Worm (Caenorhabditis elegans) whole organism, young adult: Measurements from ENCODE around the gene M199.8.
A peak's percentile ranks its signal among the peaks of the same experiment; 100 is the strongest.

ENCODE experiments used
- B0261.1 ChIP-seq: sonication (generic microtip); optimal IDR thresholded peaks from 2 replicates; lab custom pipeline; 2016; ENCODE audit warnings: mild to moderate bottlenecking, missing genetic modification characterization, moderate library complexity, missing compliant biosample characterization
- B0336.3 ChIP-seq: fragments of 200-800 bp; sonication (Bioruptor generic); IDR thresholded peaks from 2 replicates; pipeline ENCODE4 v1.3.6; 2022; ENCODE audit warnings: missing genetic modification characterization, missing compliant biosample characterization
- D2030.7 ChIP-seq: fragments of 200-800 bp; sonication (Bioruptor generic); IDR thresholded peaks from 2 replicates; pipeline ENCODE4 v1.3.6; 2022; ENCODE audit warnings: missing genetic modification reagents, missing genetic modification characterization, missing compliant biosample characterization
- F10E7.11 ChIP-seq: sonication (generic microtip); optimal IDR thresholded peaks from 2 replicates; lab custom pipeline; 2017; ENCODE audit warnings: mild to moderate bottlenecking, missing genetic modification characterization, moderate library complexity, missing compliant biosample characterization
- F49E8.2 ChIP-seq: sonication (generic microtip); optimal IDR thresholded peaks from 3 replicates; lab custom pipeline; 2017; ENCODE audit warnings: missing genetic modification characterization, mild to moderate bottlenecking, missing compliant biosample characterization, antibody characterized with exemption, moderate library complexity; ENCODE audit not compliant: insufficient read depth
- K11D2.4 ChIP-seq: fragments of 200-800 bp; sonication (Bioruptor generic); IDR thresholded peaks from 2 replicates; pipeline ENCODE4 v1.3.6; 2022; ENCODE audit warnings: missing genetic modification reagents, missing genetic modification characterization, missing compliant biosample characterization
- T07F8.4 ChIP-seq: sonication (generic microtip); optimal IDR thresholded peaks from 2 replicates; lab custom pipeline; 2016; ENCODE audit warnings: mild to moderate bottlenecking, missing genetic modification characterization, moderate library complexity, missing compliant biosample characterization
- Y56A3A.18 ChIP-seq: fragments of 200-800 bp; sonication (Bioruptor generic); IDR thresholded peaks from 2 replicates; pipeline ENCODE4 v1.3.6; 2022; ENCODE audit warnings: missing genetic modification reagents, missing genetic modification characterization, missing compliant biosample characterization
- Y79H2A.3 ChIP-seq: fragments of 200-800 bp; sonication (Bioruptor generic); conservative IDR thresholded peaks from 2 replicates; pipeline ENCODE4 v1.3.6; 2022; ENCODE audit warnings: missing genetic modification reagents, missing genetic modification characterization, missing compliant biosample characterization
- ZK185.1 ChIP-seq: sonication (generic microtip); optimal IDR thresholded peaks from 2 replicates; lab custom pipeline; 2016; ENCODE audit warnings: mild to moderate bottlenecking, missing genetic modification characterization, missing compliant biosample characterization; ENCODE audit not compliant: poor library complexity, severe bottlenecking
- aptf-3 ChIP-seq: fragments of 200-800 bp; sonication (Bioruptor generic); IDR thresholded peaks from 2 replicates; pipeline ENCODE4 v1.3.6; 2022; ENCODE audit warnings: missing genetic modification characterization, missing compliant biosample characterization
- attf-6 ChIP-seq: fragments of 200-800 bp; sonication (Bioruptor generic); IDR thresholded peaks from 2 replicates; pipeline ENCODE4 v1.3.6; 2022; ENCODE audit warnings: missing genetic modification reagents, missing genetic modification characterization, missing compliant biosample characterization
- ccch-3 ChIP-seq: fragments of 200-800 bp; sonication (Bioruptor generic); optimal IDR thresholded peaks from 2 replicates; lab custom pipeline; 2018; ENCODE audit warnings: mild to moderate bottlenecking, missing genetic modification characterization, missing compliant biosample characterization
- cebp-1 ChIP-seq, 2 experiments: fragments of 200-800 bp in 1 of 2; sonication (Bioruptor generic) in 1 of 2; sonication (generic microtip) in 1 of 2; IDR thresholded peaks in 1 of 2; optimal IDR thresholded peaks in 1 of 2; 2 replicates each; pipeline versions ENCODE4 v1.3.6 to Lab custom; 2017 to 2022; ENCODE audit warnings: missing compliant biosample characterization in 2 of 2, missing genetic modification characterization in 2 of 2, mild to moderate bottlenecking in 1 of 2, missing genetic modification reagents in 1 of 2, moderate library complexity in 1 of 2
- ceh-100 ChIP-seq: fragments of 200-800 bp; sonication (Bioruptor generic); IDR thresholded peaks from 2 replicates; pipeline ENCODE4 v1.3.6; 2022; ENCODE audit warnings: missing genetic modification reagents, missing genetic modification characterization, missing compliant biosample characterization
- dox-1 ChIP-seq: fragments of 200-800 bp; sonication (Bioruptor generic); IDR thresholded peaks from 2 replicates; pipeline ENCODE4 v1.3.6; 2022; ENCODE audit warnings: missing genetic modification reagents, missing genetic modification characterization, missing compliant biosample characterization
- egrh-3 ChIP-seq: fragments of 200-800 bp; sonication (Bioruptor generic); IDR thresholded peaks from 2 replicates; pipeline ENCODE4 v1.3.6; 2022; ENCODE audit warnings: missing genetic modification reagents, missing genetic modification characterization, missing compliant biosample characterization
- hmg-20 ChIP-seq: fragments of 200-800 bp; sonication (Bioruptor generic); IDR thresholded peaks from 2 replicates; pipeline ENCODE4 v1.3.6; 2022; ENCODE audit warnings: missing genetic modification reagents, missing genetic modification characterization, missing compliant biosample characterization
- hsf-1 ChIP-seq: fragments of 200-800 bp; sonication (Bioruptor generic); IDR thresholded peaks from 2 replicates; pipeline ENCODE4 v1.3.6; 2022; ENCODE audit warnings: missing genetic modification reagents, missing genetic modification characterization, missing compliant biosample characterization
- lir-1 ChIP-seq: fragments of 200-800 bp; sonication (Bioruptor generic); conservative IDR thresholded peaks from 2 replicates; pipeline ENCODE4 v1.3.6; 2022; ENCODE audit warnings: missing genetic modification reagents, missing genetic modification characterization, missing compliant biosample characterization
- mel-28 ChIP-seq: sonication (generic microtip); optimal IDR thresholded peaks from 2 replicates; lab custom pipeline; 2016; ENCODE audit warnings: borderline replicate concordance, mild to moderate bottlenecking, missing genetic modification characterization, missing compliant biosample characterization
- nfya-2 ChIP-seq: fragments of 200-800 bp; sonication (Bioruptor generic); IDR thresholded peaks from 2 replicates; pipeline ENCODE4 v1.3.6; 2022; ENCODE audit warnings: missing genetic modification reagents, missing genetic modification characterization, missing compliant biosample characterization
- nfyb-1 ChIP-seq: fragments of 200-800 bp; sonication (Bioruptor generic); IDR thresholded peaks from 2 replicates; pipeline ENCODE4 v1.3.6; 2022; ENCODE audit warnings: missing genetic modification reagents, missing genetic modification characterization, missing compliant biosample characterization
- nhr-179 ChIP-seq: sonication (generic microtip); optimal IDR thresholded peaks from 2 replicates; lab custom pipeline; 2016; ENCODE audit warnings: mild to moderate bottlenecking, missing genetic modification characterization, missing compliant biosample characterization
- nhr-80 ChIP-seq: sonication (generic microtip); optimal IDR thresholded peaks from 2 replicates; lab custom pipeline; 2016; ENCODE audit warnings: missing genetic modification characterization, missing compliant biosample characterization
- nhr-90 ChIP-seq: sonication (generic microtip); optimal IDR thresholded peaks from 2 replicates; lab custom pipeline; 2016; ENCODE audit warnings: missing genotype, mild to moderate bottlenecking, missing genetic modification characterization, missing compliant biosample characterization
- pbrm-1 ChIP-seq: fragments of 200-800 bp; sonication (Bioruptor generic); IDR thresholded peaks from 2 replicates; pipeline ENCODE4 v1.3.6; 2022; ENCODE audit warnings: missing genetic modification reagents, missing genetic modification characterization, missing compliant biosample characterization
- rcor-1 ChIP-seq: fragments of 200-800 bp; sonication (Bioruptor generic); IDR thresholded peaks from 2 replicates; pipeline ENCODE4 v1.3.6; 2022; ENCODE audit warnings: missing genetic modification reagents, missing genetic modification characterization, missing compliant biosample characterization
- rpc-1 ChIP-seq, 2 experiments: fragments of 150-350 bp in 1 of 2; sonication (generic microtip) in 1 of 2; optimal IDR thresholded peaks; 2 replicates each; lab custom pipeline; 2014 to 2018; ENCODE audit warnings: missing biosample characterization in 1 of 2, missing genetic modification characterization in 1 of 2, missing genetic modification reagents in 1 of 2, missing genotype in 1 of 2
- sdz-38 ChIP-seq: sonication (generic microtip); optimal IDR thresholded peaks from 2 replicates; lab custom pipeline; 2016; ENCODE audit warnings: missing genotype, missing genetic modification characterization, missing compliant biosample characterization
- snpc-1.1 ChIP-seq: sonication (generic microtip); optimal IDR thresholded peaks from 2 replicates; lab custom pipeline; 2017; ENCODE audit warnings: missing genetic modification characterization, mild to moderate bottlenecking, missing compliant biosample characterization, antibody characterized with exemption, moderate library complexity, missing genotype, missing genetic modification reagents; ENCODE audit not compliant: insufficient read depth
- snpc-1.3 ChIP-seq: sonication (generic microtip); optimal IDR thresholded peaks from 2 replicates; lab custom pipeline; 2017; ENCODE audit warnings: missing genetic modification characterization, mild to moderate bottlenecking, missing compliant biosample characterization, antibody characterized with exemption, moderate library complexity, missing genotype, missing genetic modification reagents; ENCODE audit not compliant: insufficient read depth
- snpc-4 ChIP-seq, 5 experiments: fragments of 150-350 bp in 1 of 5; sonication (generic microtip) in 4 of 5; optimal IDR thresholded peaks; 2 replicates each; lab custom pipeline; 2014 to 2018; ENCODE audit warnings: missing genetic modification characterization in 5 of 5, missing biosample characterization in 3 of 5, antibody characterized with exemption in 2 of 5, mild to moderate bottlenecking in 2 of 5, missing compliant biosample characterization in 2 of 5, missing genotype in 2 of 5, moderate library complexity in 2 of 5, missing genetic modification reagents in 1 of 5
- tbp1 ChIP-seq: fragments of 200-800 bp; sonication (Bioruptor generic); optimal IDR thresholded peaks from 2 replicates; lab custom pipeline; 2018; ENCODE audit warnings: mild to moderate bottlenecking, missing genetic modification characterization, missing compliant biosample characterization
- zfh-2 ChIP-seq: fragments of 200-800 bp; sonication (Bioruptor generic); conservative IDR thresholded peaks from 2 replicates; pipeline ENCODE4 v1.3.6; 2022; ENCODE audit warnings: missing genetic modification reagents, missing genetic modification characterization, missing compliant biosample characterization
- ztf-6 ChIP-seq: fragments of 200-800 bp; sonication (Bioruptor generic); IDR thresholded peaks from 2 replicates; pipeline ENCODE4 v1.3.6; 2022; ENCODE audit warnings: missing genetic modification reagents, missing genetic modification characterization, missing compliant biosample characterization

M199.8 gene

ce11 chrIV:15168442-15168841, 34.6 kb upstream of the M199.8 start:
- TF ChIP-seq zfh-2 (GFP tag; lab: Robert Waterston, UW) (no peak), attf-6 (GFP tag; lab: Robert Waterston, UW) (peak; percentile 98), tbp1 (peak; percentile 42), cebp-1 (GFP tag; IDR thresholded peaks at IDR 0.05; lab: Robert Waterston, UW) (no peak), cebp-1 (tag; optimal IDR thresholded peaks at IDR 0.05; lab: Kevin White, UChicago) (no peak), snpc-1.3 (tag; lab: Kevin White, UChicago) (peak; percentile 37), ceh-100 (GFP tag; lab: Robert Waterston, UW) (no peak), snpc-4 (GFP tag; optimal IDR thresholded peaks at IDR 0.05; lab: Kevin White, UChicago) (peak; percentile 89), snpc-4 (tag; optimal IDR thresholded peaks at IDR 0.05; lab: Kevin White, UChicago) (peak; percentile 83 to 95 (median 92)), D2030.7 (GFP tag; lab: Robert Waterston, UW) (peak; percentile 35; the same call in 1 of the 2 replicates), snpc-1.1 (tag; lab: Kevin White, UChicago) (peak; percentile 85)

ce11 chrIV:15166678-15167077, 32.9 kb upstream of the M199.8 start:
- TF ChIP-seq hsf-1 (GFP tag; lab: Robert Waterston, UW) (peak; percentile 96), dox-1 (GFP tag; lab: Robert Waterston, UW) (peak; percentile 73; the same call in 1 of the 2 replicates), attf-6 (GFP tag; lab: Robert Waterston, UW) (peak; percentile 45; the same call in 1 of the 2 replicates)

ce11 chrIV:15165602-15166001, 31.8 kb upstream of the M199.8 start:
- TF ChIP-seq sdz-38 (tag; lab: Kevin White, UChicago) (no peak), hmg-20 (GFP tag; lab: Robert Waterston, UW) (no peak), snpc-4 (GFP tag; optimal IDR thresholded peaks at IDR 0.05; lab: Kevin White, UChicago) (no peak), snpc-4 (tag; optimal IDR thresholded peaks at IDR 0.05; lab: Kevin White, UChicago) (peak in 1 of 4 experiments; percentile 45), attf-6 (GFP tag; lab: Robert Waterston, UW) (peak; percentile 76; the same call in 1 of the 2 replicates), F10E7.11 (tag; lab: Kevin White, UChicago) (no peak), ztf-6 (GFP tag; lab: Robert Waterston, UW) (no peak), B0336.3 (GFP tag; lab: Robert Waterston, UW) (no peak), rpc-1 (optimal IDR thresholded peaks at IDR 0.05; lab: Kevin White, UChicago) (no peak), rpc-1 (tag; optimal IDR thresholded peaks at IDR 0.05; lab: Kevin White, UChicago) (no peak), Y56A3A.18 (GFP tag; lab: Robert Waterston, UW) (no peak)

- no peak for TF ChIP-seq F10E7.11 (tag; lab: Kevin White, UChicago)
- TF ChIP-seq Y79H2A.3 (GFP tag; lab: Robert Waterston, UW) = no peak
- TF ChIP-seq ccch-3 (GFP tag; lab: Kevin White, UChicago) = no peak
- no peak for TF ChIP-seq nfya-2 (GFP tag; lab: Robert Waterston, UW)
These were observed 13.3 kb upstream of the M199.8 start, which contains the start of gene str-78 for ce11 chrIV:15147104-15147503. Gene str-78 (minus strand): TSS chrIV:15147204.

ce11 chrIV:15140832-15141231, 7.0 kb upstream of the M199.8 start, which contains the start of gene srg-51:
Gene srg-51 (minus strand): TSS chrIV:15140932.
- no peak for TF ChIP-seq egrh-3 (GFP tag; lab: Robert Waterston, UW)
- TF ChIP-seq nfyb-1 (GFP tag; lab: Robert Waterston, UW) = no peak
- TF ChIP-seq nhr-90 (tag; lab: Kevin White, UChicago) = no peak
- no peak for TF ChIP-seq lir-1 (GFP tag; lab: Robert Waterston, UW)

ce11 chrIV:15131697-15132096, 2.1 kb downstream of the M199.8 start, which contains the start of gene col-135:
Gene col-135 (minus strand): TSS chrIV:15131797.
- no peak for TF ChIP-seq aptf-3 (GFP tag; lab: Robert Waterston, UW)
- TF ChIP-seq ZK185.1 (tag; lab: Kevin White, UChicago) = no peak
- TF ChIP-seq sdz-38 (tag; lab: Kevin White, UChicago) = no peak
- TF ChIP-seq T07F8.4 (tag; lab: Kevin White, UChicago) = no peak
- TF ChIP-seq K11D2.4 = no peak
- TF ChIP-seq rcor-1 (GFP tag; lab: Robert Waterston, UW) = no peak
- TF ChIP-seq F49E8.2 (tag; lab: Kevin White, UChicago) = no peak
- no peak for TF ChIP-seq pbrm-1 (GFP tag; lab: Robert Waterston, UW)
- TF ChIP-seq nhr-179 (tag; lab: Kevin White, UChicago) = no peak
- TF ChIP-seq B0261.1 = no peak
- no peak for TF ChIP-seq nhr-80
- TF ChIP-seq mel-28 (tag; lab: Kevin White, UChicago) = no peak
- TF ChIP-seq D2030.7 (GFP tag; lab: Robert Waterston, UW) = no peak
- TF ChIP-seq lir-1 (GFP tag; lab: Robert Waterston, UW) = no peak
